Fruit fly (Drosophila melanogaster): ENCODE data around the gene CG32102.

DNA sequence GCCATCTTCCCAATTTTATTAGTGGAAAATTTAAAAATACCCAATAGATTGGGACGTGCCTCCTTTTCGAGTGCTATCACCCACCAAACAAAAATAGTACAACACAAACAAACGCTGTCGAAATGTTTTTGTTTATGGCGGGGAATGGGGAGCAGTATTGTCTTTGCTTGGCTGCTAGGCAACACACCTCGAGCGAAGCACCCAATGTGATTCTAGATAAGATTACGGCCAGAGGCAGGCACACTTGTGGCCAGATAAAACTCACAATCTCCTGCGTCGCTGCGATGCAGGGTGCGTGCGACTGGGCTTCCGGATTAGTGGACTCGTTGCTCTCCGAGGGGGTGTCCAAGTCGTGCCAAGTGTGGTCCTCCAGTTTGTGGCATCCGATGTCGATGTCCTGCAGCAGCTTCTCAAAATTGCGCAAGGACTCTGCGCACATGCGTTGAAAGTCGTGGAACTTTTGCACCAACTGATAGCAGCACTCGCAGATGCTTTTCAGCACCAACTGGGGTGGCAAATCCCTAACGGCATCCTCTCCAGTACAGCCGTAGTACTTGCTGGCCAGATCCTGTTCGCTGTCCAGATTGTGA, 37.5 kb upstream of the CG32102 start:
- no peak for TF ChIP-seq CTCF (optimal IDR thresholded peaks at IDR 0.05)
- no peak for TF ChIP-seq CG8478 (optimal IDR thresholded peaks at IDR 0.05)
